Fruit fly (Drosophila melanogaster) Kc167 (cell line): ENCODE measurements around the gene CG42327.

Source experiments
- Sin3A ChIP-seq: fragments of >200 bp; optimal IDR thresholded peaks from 2 replicates; lab custom pipeline; 2018; ENCODE audit warnings: missing external identifiers
- psq ChIP-seq: fragments of >200 bp; optimal IDR thresholded peaks from 2 replicates; lab custom pipeline; 2017; ENCODE audit warnings: missing external identifiers
- ttk ChIP-seq: sonication (Bioruptor generic); optimal IDR thresholded peaks from 2 replicates; lab custom pipeline; 2017; ENCODE audit warnings: missing external identifiers

DNA sequence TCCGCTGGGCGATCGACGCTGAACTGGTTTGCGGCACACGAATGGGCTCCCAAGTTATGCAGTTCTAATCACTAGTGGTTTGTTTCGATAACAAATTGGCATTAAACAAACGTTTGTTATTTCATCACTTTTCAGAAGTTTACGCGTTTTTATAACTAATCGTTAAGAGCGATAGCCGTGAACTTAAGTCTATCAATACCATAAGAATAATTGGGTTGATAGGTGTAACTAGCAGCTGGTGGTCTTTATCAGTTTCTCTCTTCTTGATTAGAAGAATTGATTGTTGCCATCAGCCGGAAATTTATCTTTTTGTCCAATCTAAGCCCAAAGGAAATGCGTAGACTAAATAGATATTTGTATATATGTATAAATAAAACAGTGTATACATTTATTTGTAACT, 28.4 kb downstream of the CG42327 start, which contains the start of gene CG6830:
- no peak for TF ChIP-seq psq (lab: Kevin White, UChicago)
- TF ChIP-seq ttk (lab: Kevin White, UChicago) = no peak
- TF ChIP-seq Sin3A = no peak
